In genomic region chrV:2290329-2290728, ce11 we compare ENCODE assay signal across 3 worm cellular contexts.
TF ChIP-seq lines count a peak whose summit lies in the region.

nhr-225 (minus strand) TSS chrV:2290474.

TF ChIP-seq in whole organism, L2 larva, 48 proteins besides CTCF, POLR2A, EP300 and RAD21:
- TF ChIP-seq fos-1 (tag; optimal IDR thresholded peaks at IDR 0.05; lab: Kevin White, UChicago) (peak; percentile 57), sma-9 (GFP tag; optimal IDR thresholded peaks at IDR 0.05; lab: Kevin White, UChicago) (peak; percentile 18), sma-9 (tag; optimal IDR thresholded peaks at IDR 0.05; lab: Kevin White, UChicago) (no peak), mdl-1 (tag; optimal IDR thresholded peaks at IDR 0.05; lab: Kevin White, UChicago) (no peak)

TF ChIP-seq in whole organism, L3 larva, 47 proteins besides CTCF, POLR2A, EP300 and RAD21:
- no peak for TF ChIP-seq pqm-1 (tag; optimal IDR thresholded peaks at IDR 0.05; lab: Kevin White, UChicago)
- no peak for TF ChIP-seq egl-27 (tag; optimal IDR thresholded peaks at IDR 0.05; lab: Kevin White, UChicago)
- TF ChIP-seq elt-3 (tag; optimal IDR thresholded peaks at IDR 0.05; lab: Kevin White, UChicago), result no peak
- TF ChIP-seq ZK546.5 (tag; optimal IDR thresholded peaks at IDR 0.05; lab: Kevin White, UChicago), result no peak
- no peak for TF ChIP-seq unc-62 (GFP tag; optimal IDR thresholded peaks at IDR 0.05; lab: Kevin White, UChicago)
- no peak for TF ChIP-seq fkh-2 (tag; optimal IDR thresholded peaks at IDR 0.05; lab: Kevin White, UChicago)
- TF ChIP-seq egl-5 (tag; optimal IDR thresholded peaks at IDR 0.05; lab: Kevin White, UChicago), result no peak
- TF ChIP-seq pha-4 (tag; optimal IDR thresholded peaks at IDR 0.05; lab: Kevin White, UChicago), result peak; percentile 76

TF ChIP-seq in whole organism, L4 larva, 104 proteins besides CTCF, POLR2A, EP300 and RAD21:
- no peak for TF ChIP-seq Y105C5A.15 (GFP tag; IDR thresholded peaks at IDR 0.05; lab: Robert Waterston, UW)
- no peak for TF ChIP-seq nhr-28 (tag; optimal IDR thresholded peaks at IDR 0.05; lab: Kevin White, UChicago)
- peak; percentile 8 for TF ChIP-seq dve-1 (tag; optimal IDR thresholded peaks at IDR 0.05; lab: Kevin White, UChicago; ENCODE audit: insufficient read depth)

Comparison
In these comparisons a context has a peak if more than half of its experiments do, and no peak if none do; other contexts are left out.
1. Of the 23 proteins assayed by ChIP-seq in both whole organism, L4 larva and whole organism, L2 larva: peak only in whole organism, L4 larva: none; only in whole organism, L2 larva: fos-1; in both: none; in neither: 22.